Worm (Caenorhabditis elegans) whole organism, L3 larva: ENCODE results near the gene W09C2.8.

Source experiments
- ZK546.5 ChIP-seq: sonication (generic microtip); optimal IDR thresholded peaks from 2 replicates; lab custom pipeline; 2017; ENCODE audit warnings: missing biosample characterization, missing genetic modification characterization
- egl-27 ChIP-seq: sonication (generic microtip); optimal IDR thresholded peaks from 4 replicates; lab custom pipeline; 2017; ENCODE audit warnings: missing biosample characterization, missing genetic modification reagents, missing genetic modification characterization
- fos-1 ChIP-seq: fragments of 150-350 bp; optimal IDR thresholded peaks from 2 replicates; lab custom pipeline; 2014; ENCODE audit warnings: missing biosample characterization, missing genetic modification characterization
- pha-4 ChIP-seq: fragments of 150-350 bp; optimal IDR thresholded peaks from 2 replicates; lab custom pipeline; 2014; ENCODE audit warnings: missing biosample characterization, missing genetic modification reagents, missing genetic modification characterization

ce11 chrIV:9672434-9672833, 48.3 kb upstream of the W09C2.8 start:
- TF ChIP-seq egl-27 (tag; lab: Kevin White, UChicago) (no peak), ZK546.5 (tag; lab: Kevin White, UChicago) (no peak), fos-1 (tag; lab: Kevin White, UChicago) (no peak), pha-4 (tag; lab: Kevin White, UChicago) (no peak)
